Worm (Caenorhabditis elegans) whole organism, early embryonic: ENCODE data around the gene Y51A2D.8.

Experiments used
- B0310.2 ChIP-seq: sonication (generic microtip); optimal IDR thresholded peaks from 2 replicates; lab custom pipeline; 2016; ENCODE audit warnings: mild to moderate bottlenecking, missing genetic modification characterization, missing compliant biosample characterization
- F13C5.2 ChIP-seq: sonication (generic microtip); optimal IDR thresholded peaks from 2 replicates; lab custom pipeline; 2017; ENCODE audit warnings: mild to moderate bottlenecking, missing genetic modification characterization, inconsistent platforms, missing compliant biosample characterization
- aly-1 ChIP-seq: sonication (generic microtip); optimal IDR thresholded peaks from 2 replicates; lab custom pipeline; 2016; ENCODE audit warnings: missing genetic modification characterization, missing compliant biosample characterization
- ama-1 ChIP-seq: fragments of 150-350 bp; optimal IDR thresholded peaks from 2 replicates; lab custom pipeline; 2014
- ceh-13 ChIP-seq: fragments of 200-800 bp; sonication (Bioruptor generic); optimal IDR thresholded peaks from 2 replicates; lab custom pipeline; 2018; ENCODE audit warnings: mild to moderate bottlenecking, missing genetic modification characterization, missing compliant biosample characterization
- ceh-36 ChIP-seq: sonication (generic microtip); optimal IDR thresholded peaks from 2 replicates; lab custom pipeline; 2016; ENCODE audit warnings: missing genetic modification characterization, inconsistent platforms, missing compliant biosample characterization
- ets-7 ChIP-seq: sonication (generic microtip); optimal IDR thresholded peaks from 2 replicates; lab custom pipeline; 2016; ENCODE audit warnings: missing genotype, missing genetic modification characterization, missing compliant biosample characterization
- flt-1 ChIP-seq: fragments of 200-800 bp; sonication (Bioruptor generic); IDR thresholded peaks from 2 replicates; pipeline ENCODE4 v1.3.6; 2022; ENCODE audit warnings: missing genetic modification characterization, missing compliant biosample characterization
- hmbx-1 ChIP-seq: sonication (generic microtip); optimal IDR thresholded peaks from 2 replicates; lab custom pipeline; 2016; ENCODE audit warnings: mild to moderate bottlenecking, missing genetic modification characterization, missing compliant biosample characterization
- hmg-4 ChIP-seq: fragments of 200-800 bp; sonication (Bioruptor generic); optimal IDR thresholded peaks from 2 replicates; lab custom pipeline; 2018; ENCODE audit warnings: mild to moderate bottlenecking, missing genetic modification characterization, missing compliant biosample characterization
- hnd-1 ChIP-seq: sonication (generic microtip); optimal IDR thresholded peaks from 2 replicates; lab custom pipeline; 2016; ENCODE audit warnings: missing genetic modification characterization, missing compliant biosample characterization
- pes-1 ChIP-seq: fragments of 200-800 bp; sonication (Bioruptor generic); IDR thresholded peaks from 2 replicates; pipeline ENCODE4 v1.3.6; 2022; ENCODE audit warnings: missing genetic modification reagents, missing genetic modification characterization, missing compliant biosample characterization
- scrt-1 ChIP-seq: fragments of 200-800 bp; sonication (Bioruptor generic); IDR thresholded peaks from 2 replicates; pipeline ENCODE4 v1.3.6; 2022; ENCODE audit warnings: missing genetic modification characterization, missing compliant biosample characterization
- sea-1 ChIP-seq: fragments of 200-800 bp; sonication (Bioruptor generic); conservative IDR thresholded peaks from 2 replicates; pipeline ENCODE4 v1.3.6; 2022; ENCODE audit warnings: missing genetic modification characterization, missing compliant biosample characterization
- tbx-11 ChIP-seq: fragments of 200-800 bp; sonication (Bioruptor generic); IDR thresholded peaks from 2 replicates; pipeline ENCODE4 v1.3.6; 2022; ENCODE audit warnings: missing genetic modification characterization, missing compliant biosample characterization
- tbx-37 ChIP-seq: fragments of 200-800 bp; sonication (Bioruptor generic); conservative IDR thresholded peaks from 2 replicates; pipeline ENCODE4 v1.3.6; 2022; ENCODE audit warnings: missing genetic modification reagents, missing genetic modification characterization, missing compliant biosample characterization
- tra-4 ChIP-seq: sonication (generic microtip); optimal IDR thresholded peaks from 2 replicates; lab custom pipeline; 2017; ENCODE audit warnings: missing genetic modification characterization, missing compliant biosample characterization

Y51A2D.8 gene

DNA sequence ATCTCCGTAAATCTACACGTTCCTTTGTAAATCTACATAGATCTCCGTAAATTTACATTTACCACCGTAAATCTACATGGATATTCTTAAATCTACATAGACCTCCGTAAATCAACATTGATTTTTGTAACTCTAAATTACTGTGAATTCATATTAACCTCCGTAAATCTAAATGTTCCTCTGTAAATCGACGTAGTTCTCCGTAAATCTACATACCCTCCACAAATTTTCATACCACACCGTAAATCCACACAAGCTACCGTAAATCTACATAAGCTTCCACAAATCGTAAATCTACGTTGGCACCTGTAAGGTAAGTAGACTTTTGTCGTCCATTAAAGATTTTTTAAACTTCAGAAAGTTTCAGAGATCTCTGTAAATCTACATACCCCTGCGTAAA is 31.5 kb upstream of the Y51A2D.8 start:
- TF ChIP-seq tra-4 (no peak), tbx-11 (no peak), flt-1 (GFP tag; lab: Robert Waterston, UW) (no peak), ceh-36 (tag; lab: Kevin White, UChicago) (no peak), hmg-4 (no peak), B0310.2 (tag; lab: Kevin White, UChicago) (no peak), ceh-13 (no peak), scrt-1 (GFP tag; lab: Robert Waterston, UW) (no peak), hmbx-1 (tag; lab: Kevin White, UChicago) (no peak), ama-1 (lab: Kevin White, UChicago) (no peak), F13C5.2 (tag; lab: Kevin White, UChicago) (no peak), tbx-37 (no peak), hnd-1 (tag; lab: Kevin White, UChicago) (no peak), aly-1 (tag; lab: Kevin White, UChicago) (no peak), sea-1 (GFP tag; lab: Robert Waterston, UW) (no peak), ets-7 (tag; lab: Kevin White, UChicago) (no peak), pes-1 (GFP tag; lab: Robert Waterston, UW) (no peak)

ce11 chrV:18582358-18582757 is 28.7 kb upstream of the Y51A2D.8 start, which contains the start of gene txt-14:
TSS of gene txt-14 (plus strand) at chrV:18582658.
- TF ChIP-seq flt-1 (GFP tag; lab: Robert Waterston, UW) = no peak
- no peak for TF ChIP-seq hmbx-1 (tag; lab: Kevin White, UChicago)
- no peak for TF ChIP-seq hnd-1 (tag; lab: Kevin White, UChicago)
- no peak for TF ChIP-seq F13C5.2 (tag; lab: Kevin White, UChicago)
- TF ChIP-seq ceh-36 (tag; lab: Kevin White, UChicago) = no peak
- no peak for TF ChIP-seq ets-7 (tag; lab: Kevin White, UChicago)
- TF ChIP-seq B0310.2 (tag; lab: Kevin White, UChicago) = no peak
- TF ChIP-seq ama-1 (lab: Kevin White, UChicago) = no peak
- no peak for TF ChIP-seq ceh-13
- no peak for TF ChIP-seq sea-1 (GFP tag; lab: Robert Waterston, UW)
- no peak for TF ChIP-seq hmg-4
- TF ChIP-seq scrt-1 (GFP tag; lab: Robert Waterston, UW) = no peak
- TF ChIP-seq pes-1 (GFP tag; lab: Robert Waterston, UW) = no peak
- no peak for TF ChIP-seq tbx-11
- no peak for TF ChIP-seq aly-1 (tag; lab: Kevin White, UChicago)
- TF ChIP-seq tbx-37 = no peak
- no peak for TF ChIP-seq tra-4

DNA sequence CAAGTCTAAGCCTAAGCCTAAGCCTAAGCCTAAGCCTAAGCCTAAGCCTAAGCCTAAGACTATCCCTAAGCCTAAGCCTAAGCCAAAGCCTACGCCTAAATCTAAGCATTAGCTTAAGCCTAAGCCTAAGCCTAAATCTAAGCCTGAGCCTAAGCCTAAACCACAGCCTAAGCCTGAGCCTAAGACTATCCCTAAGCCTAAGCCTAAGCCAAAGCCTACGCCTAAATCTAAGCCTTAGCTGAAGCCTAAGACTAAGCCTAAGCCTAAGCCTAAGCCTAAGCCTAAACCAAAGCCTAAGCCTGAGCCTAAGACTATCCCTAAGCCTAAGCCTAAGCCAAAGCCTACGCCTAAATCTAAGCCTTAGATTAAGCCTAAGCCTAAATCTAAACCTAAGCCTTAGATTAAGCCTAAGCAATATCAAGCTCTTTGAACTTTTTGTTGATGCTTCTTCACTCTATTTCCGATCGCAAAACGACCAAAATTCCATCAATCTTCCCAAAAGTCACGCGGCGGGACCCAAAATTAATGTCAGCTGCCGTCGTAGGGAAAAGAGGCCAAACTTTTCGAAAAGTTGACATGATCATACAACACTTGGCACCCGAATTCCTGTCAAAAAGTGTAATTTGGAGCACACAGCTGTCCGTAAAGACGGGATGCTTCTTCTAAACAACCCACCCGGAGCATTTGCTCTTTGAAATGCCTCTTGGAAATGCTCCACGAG is 27.9 kb upstream of the Y51A2D.8 start:
- TF ChIP-seq aly-1 (tag; lab: Kevin White, UChicago) (no peak), ceh-36 (tag; lab: Kevin White, UChicago) (peak; percentile 84), ets-7 (tag; lab: Kevin White, UChicago) (no peak)

ce11 chrV:18579684-18580083 is 26.0 kb upstream of the Y51A2D.8 start, which contains the start of gene Y51A2D.13:
TSS of gene Y51A2D.13 (minus strand) at chrV:18579784.
- no peak for TF ChIP-seq tbx-11
- TF ChIP-seq ceh-36 (tag; lab: Kevin White, UChicago) = no peak
- no peak for TF ChIP-seq tbx-37
- TF ChIP-seq ceh-13 = no peak
- no peak for TF ChIP-seq flt-1 (GFP tag; lab: Robert Waterston, UW)
- no peak for TF ChIP-seq tra-4
- no peak for TF ChIP-seq ama-1 (lab: Kevin White, UChicago)
- no peak for TF ChIP-seq aly-1 (tag; lab: Kevin White, UChicago)
- TF ChIP-seq scrt-1 (GFP tag; lab: Robert Waterston, UW) = no peak
- no peak for TF ChIP-seq hnd-1 (tag; lab: Kevin White, UChicago)
- no peak for TF ChIP-seq hmg-4
- TF ChIP-seq F13C5.2 (tag; lab: Kevin White, UChicago) = no peak
- TF ChIP-seq B0310.2 (tag; lab: Kevin White, UChicago) = no peak
- no peak for TF ChIP-seq ets-7 (tag; lab: Kevin White, UChicago)
- no peak for TF ChIP-seq sea-1 (GFP tag; lab: Robert Waterston, UW)
- no peak for TF ChIP-seq hmbx-1 (tag; lab: Kevin White, UChicago)

DNA sequence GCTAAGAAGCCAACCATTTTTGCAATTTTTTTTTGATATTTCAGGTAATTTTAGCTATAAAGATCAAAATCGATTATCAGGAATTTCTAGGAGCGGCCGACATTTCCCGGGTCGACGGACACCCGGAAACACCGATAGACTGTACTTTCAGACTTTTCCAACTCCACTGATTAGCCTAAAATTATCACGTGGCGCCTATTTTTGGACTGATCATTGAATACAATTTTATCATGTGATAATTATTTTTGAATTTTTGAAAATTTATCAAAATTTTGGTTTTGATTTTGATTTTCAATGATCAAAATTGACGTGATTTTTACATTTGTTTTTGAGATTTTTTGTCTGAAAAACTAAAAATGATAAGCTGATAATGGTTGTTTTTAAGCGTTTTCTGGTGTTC is 24.7 kb upstream of the Y51A2D.8 start:
- TF ChIP-seq tra-4 (no peak), scrt-1 (GFP tag; lab: Robert Waterston, UW) (no peak), hmbx-1 (tag; lab: Kevin White, UChicago) (no peak), tbx-37 (no peak), ceh-13 (no peak), tbx-11 (no peak), hnd-1 (tag; lab: Kevin White, UChicago) (no peak), ceh-36 (tag; lab: Kevin White, UChicago) (no peak), F13C5.2 (tag; lab: Kevin White, UChicago) (no peak), flt-1 (GFP tag; lab: Robert Waterston, UW) (no peak), pes-1 (GFP tag; lab: Robert Waterston, UW) (no peak), ets-7 (tag; lab: Kevin White, UChicago) (no peak), sea-1 (GFP tag; lab: Robert Waterston, UW) (no peak), ama-1 (lab: Kevin White, UChicago) (no peak), aly-1 (tag; lab: Kevin White, UChicago) (no peak), hmg-4 (no peak), B0310.2 (tag; lab: Kevin White, UChicago) (no peak)

- no peak for TF ChIP-seq pes-1 (GFP tag; lab: Robert Waterston, UW)
- TF ChIP-seq scrt-1 (GFP tag; lab: Robert Waterston, UW) = no peak
- TF ChIP-seq hmbx-1 (tag; lab: Kevin White, UChicago) = no peak
- TF ChIP-seq tra-4 = no peak
- no peak for TF ChIP-seq ets-7 (tag; lab: Kevin White, UChicago)
- no peak for TF ChIP-seq aly-1 (tag; lab: Kevin White, UChicago)
- TF ChIP-seq hmg-4 = no peak
- TF ChIP-seq tbx-37 = no peak
- TF ChIP-seq ceh-13 = no peak
- TF ChIP-seq B0310.2 (tag; lab: Kevin White, UChicago) = no peak
Measured at ce11 chrV:18577458-18578078, 23.9 kb upstream of the Y51A2D.8 start.
